Fruit fly (Drosophila melanogaster): ENCODE measurements around the gene CG33764.
A peak's percentile ranks its signal among the peaks of the same experiment; 100 is the strongest.

Gene CG33764

DNA sequence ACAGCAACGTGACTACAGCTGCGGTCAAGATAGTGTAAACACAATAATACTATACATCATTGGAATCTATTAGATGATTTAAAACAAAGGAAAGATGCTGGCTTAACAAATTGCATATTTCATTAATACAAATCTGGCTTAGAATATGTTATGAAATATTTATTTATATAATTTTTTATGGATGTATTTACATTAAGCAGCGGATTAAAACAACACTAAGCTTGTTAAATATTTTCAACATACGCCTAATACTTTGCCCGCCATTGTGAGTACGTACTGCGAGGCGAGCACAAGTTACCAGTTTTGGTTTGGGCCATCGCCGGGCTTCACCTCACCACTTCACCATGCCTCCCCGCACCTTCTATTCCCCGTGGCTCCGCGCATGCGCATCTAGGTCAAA is 2.6 kb upstream of the CG33764 start (continued):
- no peak for TF ChIP-seq en (GFP tag; optimal IDR thresholded peaks at IDR 0.05)
- TF ChIP-seq CG12391 (tag; optimal IDR thresholded peaks at IDR 0.05), result peak; percentile 82
- peak; percentile 60 for TF ChIP-seq CrebB (tag; optimal IDR thresholded peaks at IDR 0.05)
- no peak for TF ChIP-seq gro (GFP tag; optimal IDR thresholded peaks at IDR 0.05)
- TF ChIP-seq prd (optimal IDR thresholded peaks at IDR 0.05), result no peak
- peak; percentile 66; the same call in 2 of the 3 replicates for TF ChIP-seq prd (GFP tag; IDR thresholded peaks at IDR 0.05)
- TF ChIP-seq slbo (GFP tag; IDR thresholded peaks at IDR 0.05), result no peak; the same call in none of the 2 replicates
- peak; percentile 18; the same call in 1 of the 2 replicates for TF ChIP-seq Taf1 (GFP tag; IDR thresholded peaks at IDR 0.05)
- peak; percentile 61 for TF ChIP-seq gsb-n (tag; optimal IDR thresholded peaks at IDR 0.05)
- no peak for TF ChIP-seq CG4282 (GFP tag; optimal IDR thresholded peaks at IDR 0.05)
- TF ChIP-seq CG4360 (GFP tag; IDR thresholded peaks at IDR 0.05), result no peak
- no peak for TF ChIP-seq tll (GFP tag; optimal IDR thresholded peaks at IDR 0.05)
- no peak for TF ChIP-seq CG8089 (GFP tag; optimal IDR thresholded peaks at IDR 0.05)
- peak; percentile 68 for TF ChIP-seq cwo (GFP tag; optimal IDR thresholded peaks at IDR 0.05)
- no peak for TF ChIP-seq CG14050 (GFP tag; IDR thresholded peaks at IDR 0.05)
- TF ChIP-seq ems (GFP tag; optimal IDR thresholded peaks at IDR 0.05), result no peak
- no peak for TF ChIP-seq emc (GFP tag; optimal IDR thresholded peaks at IDR 0.05)
- TF ChIP-seq CG6791 (GFP tag; IDR thresholded peaks at IDR 0.05; ENCODE audit: partially characterized antibody), result 0 out of 3 replicates have a peak, but pooled peaks have one; percentile 15
- peak; percentile 52; the same call in 1 of the 3 replicates for TF ChIP-seq zfh1 (GFP tag; IDR thresholded peaks at IDR 0.05)
- no peak for TF ChIP-seq CG13624 (GFP tag; optimal IDR thresholded peaks at IDR 0.05)
- no peak for TF ChIP-seq lilli (GFP tag; optimal IDR thresholded peaks at IDR 0.05)
- TF ChIP-seq Drgx (GFP tag; IDR thresholded peaks at IDR 0.05), result peak; percentile 75
- no peak for TF ChIP-seq TFAM (GFP tag; optimal IDR thresholded peaks at IDR 0.05)
- TF ChIP-seq sob (GFP tag; IDR thresholded peaks at IDR 0.05), result peak; percentile 61; the same call in 1 of the 2 replicates
- TF ChIP-seq exex (tag; optimal IDR thresholded peaks at IDR 0.05), result peak; percentile 1
- TF ChIP-seq jumu (GFP tag; optimal IDR thresholded peaks at IDR 0.05), result no peak
- peak; percentile 53; the same call in 1 of the 2 replicates for TF ChIP-seq CG5953 (GFP tag; IDR thresholded peaks at IDR 0.05)
- peak in 1 of 3 experiments; percentile 28 for TF ChIP-seq Stat92E (GFP tag; optimal IDR thresholded peaks at IDR 0.05)
- no peak for TF ChIP-seq eyg (GFP tag; optimal IDR thresholded peaks at IDR 0.05)
- TF ChIP-seq CG4404 (GFP tag; IDR thresholded peaks at IDR 0.05), result peak; percentile 35; the same call in 1 of the 2 replicates
- TF ChIP-seq gcm2 (GFP tag; optimal IDR thresholded peaks at IDR 0.05), result no peak
- no peak for TF ChIP-seq CG11247 (GFP tag; IDR thresholded peaks at IDR 0.05)
- no peak for TF ChIP-seq Camta (GFP tag; optimal IDR thresholded peaks at IDR 0.05)
- no peak for TF ChIP-seq CG17802 (tag; optimal IDR thresholded peaks at IDR 0.05)
- TF ChIP-seq ara (GFP tag; IDR thresholded peaks at IDR 0.05), result peak; percentile 75
- TF ChIP-seq CG7839 (tag; optimal IDR thresholded peaks at IDR 0.05), result peak; percentile 84
- no peak for TF ChIP-seq CG1024 (GFP tag; IDR thresholded peaks at IDR 0.05)
- TF ChIP-seq CG32772 (GFP tag; IDR thresholded peaks at IDR 0.05), result peak; percentile 49; the same call in 1 of the 2 replicates
- TF ChIP-seq aop (GFP tag; IDR thresholded peaks at IDR 0.05), result no peak
- TF ChIP-seq CG33213 (GFP tag; optimal IDR thresholded peaks at IDR 0.05), result no peak
- peak; percentile 44 for TF ChIP-seq az2 (GFP tag; optimal IDR thresholded peaks at IDR 0.05)
- no peak for TF ChIP-seq Sry-δ (GFP tag; optimal IDR thresholded peaks at IDR 0.05)
- TF ChIP-seq Abd-B (GFP tag; optimal IDR thresholded peaks at IDR 0.05), result peak; percentile 65
- TF ChIP-seq CG12071 (GFP tag; optimal IDR thresholded peaks at IDR 0.05), result peak; percentile 56
- TF ChIP-seq Dref (GFP tag; IDR thresholded peaks at IDR 0.05), result no peak
- TF ChIP-seq CG10565 (GFP tag; optimal IDR thresholded peaks at IDR 0.05), result no peak
- peak in 1 of 2 experiments; percentile 69 for TF ChIP-seq Eip74EF (GFP tag; optimal IDR thresholded peaks at IDR 0.05)
- peak; percentile 60 for TF ChIP-seq croc (GFP tag; conservative IDR thresholded peaks at IDR 0.05)
- TF ChIP-seq gt (GFP tag; IDR thresholded peaks at IDR 0.05), result 0 out of 2 replicates have a peak, but pooled peaks have one; percentile 7
- no peak for TF ChIP-seq mam (GFP tag; optimal IDR thresholded peaks at IDR 0.05)
- TF ChIP-seq dimm (GFP tag; IDR thresholded peaks at IDR 0.05), result no peak
